Fruit fly (Drosophila melanogaster): Measurements from ENCODE around the gene Vsp37A.

- no peak for TF ChIP-seq usp (GFP tag; optimal IDR thresholded peaks at IDR 0.05)
- no peak for TF ChIP-seq Dll (optimal IDR thresholded peaks at IDR 0.05)
- TF ChIP-seq pan (optimal IDR thresholded peaks at IDR 0.05) = no peak
- TF ChIP-seq psq (optimal IDR thresholded peaks at IDR 0.05) = no peak
- TF ChIP-seq EcR (GFP tag; optimal IDR thresholded peaks at IDR 0.05) = no peak
Observed at dm6 chrX:621132-621555, at the start of gene Vsp37A, which contains the start of gene CG13365.

Measured in whole organism.